Worm (Caenorhabditis elegans) whole organism, L1 larva: Measurements from ENCODE around the gene math-18.

ENCODE experiments used
- C16A3.4 ChIP-seq: fragments of 150-350 bp; optimal IDR thresholded peaks from 2 replicates; lab custom pipeline; 2014; ENCODE audit warnings: missing biosample characterization, missing genetic modification characterization
- blmp-1 ChIP-seq: fragments of 150-350 bp; optimal IDR thresholded peaks from 2 replicates; lab custom pipeline; 2014; ENCODE audit warnings: missing biosample characterization, missing genetic modification characterization
- ceh-63 ChIP-seq: fragments of 200-800 bp; sonication (Bioruptor generic); optimal IDR thresholded peaks from 2 replicates; lab custom pipeline; 2018; ENCODE audit warnings: mild to moderate bottlenecking, missing genetic modification characterization, missing compliant biosample characterization
- dsc-1 ChIP-seq: sonication (generic microtip); optimal IDR thresholded peaks from 2 replicates; lab custom pipeline; 2016; ENCODE audit warnings: mild to moderate bottlenecking, missing genetic modification characterization, missing compliant biosample characterization
- efl-3 ChIP-seq: fragments of 200-800 bp; sonication (Bioruptor generic); optimal IDR thresholded peaks from 2 replicates; lab custom pipeline; 2018; ENCODE audit warnings: mild to moderate bottlenecking, missing genetic modification characterization, missing compliant biosample characterization
- egl-27 ChIP-seq, 2 experiments: fragments of 150-350 bp in 1 of 2; sonication (generic microtip); optimal IDR thresholded peaks; 3 replicates each; lab custom pipeline; 2017 to 2018; ENCODE audit warnings: missing biosample characterization in 2 of 2, missing genetic modification characterization in 2 of 2, missing genetic modification reagents in 2 of 2
- fkh-10 ChIP-seq: sonication (generic microtip); optimal IDR thresholded peaks from 2 replicates; lab custom pipeline; 2017; ENCODE audit warnings: missing biosample characterization, missing genetic modification reagents, missing genetic modification characterization
- isw-1 ChIP-seq: fragments of 200-800 bp; sonication (Bioruptor generic); IDR thresholded peaks from 2 replicates; pipeline ENCODE4 v1.3.6; 2022; ENCODE audit warnings: missing genetic modification characterization, missing compliant biosample characterization
- mdl-1 ChIP-seq, 2 experiments: fragments of 150-350 bp; optimal IDR thresholded peaks; 2 replicates each; lab custom pipeline; 2014 to 2017; ENCODE audit warnings: missing biosample characterization in 2 of 2, missing genetic modification characterization in 2 of 2, inconsistent platforms in 1 of 2
- nhr-11 ChIP-seq: fragments of 150-350 bp; optimal IDR thresholded peaks from 2 replicates; lab custom pipeline; 2014; ENCODE audit warnings: missing biosample characterization, missing genetic modification characterization
- nhr-12 ChIP-seq: sonication (generic microtip); optimal IDR thresholded peaks from 2 replicates; lab custom pipeline; 2017; ENCODE audit warnings: missing biosample characterization, missing genetic modification characterization
- xbp-1 ChIP-seq: sonication (generic microtip); optimal IDR thresholded peaks from 2 replicates; lab custom pipeline; 2016; ENCODE audit warnings: missing genetic modification characterization, missing compliant biosample characterization
- zag-1 ChIP-seq: fragments of 150-350 bp; optimal IDR thresholded peaks from 2 replicates; lab custom pipeline; 2014; ENCODE audit warnings: missing biosample characterization, missing genetic modification characterization

ce11 chrII:2170085-2170484 lies 16.3 kb downstream of the math-18 start, which contains the start of gene C33C12.12:
- no peak for TF ChIP-seq fkh-10 (GFP tag; lab: Kevin White, UChicago)
- no peak for TF ChIP-seq isw-1 (GFP tag; lab: Robert Waterston, UW)
- TF ChIP-seq nhr-11 (tag; lab: Kevin White, UChicago), result no peak
- TF ChIP-seq C16A3.4 (tag; lab: Kevin White, UChicago), result no peak
- TF ChIP-seq xbp-1 (tag; lab: Kevin White, UChicago), result no peak
- no peak for TF ChIP-seq nhr-12 (tag; lab: Kevin White, UChicago)
- TF ChIP-seq zag-1 (tag; lab: Kevin White, UChicago), result no peak
- no peak for TF ChIP-seq ceh-63
- TF ChIP-seq efl-3, result no peak
- no peak for TF ChIP-seq dsc-1 (tag; lab: Kevin White, UChicago)
- no peak for TF ChIP-seq blmp-1
- no peak for TF ChIP-seq mdl-1 (tag; optimal IDR thresholded peaks at IDR 0.05; lab: Kevin White, UChicago)
- TF ChIP-seq egl-27 (tag; optimal IDR thresholded peaks at IDR 0.05; lab: Kevin White, UChicago), result no peak
